Fruit fly (Drosophila melanogaster): ENCODE results near the gene CG42446.

DNA sequence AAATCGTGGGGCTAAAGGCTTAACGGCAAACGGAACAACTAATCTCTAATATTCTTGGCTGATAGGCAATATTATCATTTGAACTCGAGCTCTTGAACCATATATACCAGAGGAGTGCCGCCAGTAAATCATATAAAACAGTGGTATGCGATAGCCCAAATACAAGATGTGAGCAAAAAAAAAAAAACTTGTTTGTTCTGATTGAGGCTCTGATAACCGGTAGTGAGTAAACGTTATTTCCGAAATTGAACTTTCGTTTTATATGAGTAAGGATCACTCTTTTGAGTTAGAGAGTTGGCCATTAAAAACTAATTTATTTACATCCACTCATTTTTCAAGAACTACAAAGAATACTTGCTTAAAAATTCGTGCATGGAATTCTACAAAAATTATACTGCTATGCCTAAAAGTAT lies 49.8 kb downstream of the CG42446 start:
- peak; percentile 34 for TF ChIP-seq h (GFP tag; optimal IDR thresholded peaks at IDR 0.05)
- no peak for TF ChIP-seq tai (GFP tag; optimal IDR thresholded peaks at IDR 0.05)
- TF ChIP-seq lola (GFP tag; optimal IDR thresholded peaks at IDR 0.05) = no peak
- TF ChIP-seq Myc (optimal IDR thresholded peaks at IDR 0.05) = peak; percentile 33
- no peak for TF ChIP-seq Hr78 (GFP tag; optimal IDR thresholded peaks at IDR 0.05)
- no peak for TF ChIP-seq usp (GFP tag; optimal IDR thresholded peaks at IDR 0.05)
- no peak for TF ChIP-seq br (GFP tag; optimal IDR thresholded peaks at IDR 0.05)
- TF ChIP-seq dmrt93B (GFP tag; optimal IDR thresholded peaks at IDR 0.05) = no peak
- TF ChIP-seq ey (GFP tag; optimal IDR thresholded peaks at IDR 0.05) = no peak
- TF ChIP-seq brk (GFP tag; optimal IDR thresholded peaks at IDR 0.05) = no peak
- TF ChIP-seq CG32264 (GFP tag; optimal IDR thresholded peaks at IDR 0.05) = no peak
- TF ChIP-seq pan (optimal IDR thresholded peaks at IDR 0.05) = no peak
